Fruit fly (Drosophila melanogaster): ENCODE data around the gene CG12692.

dm6 chrX:4305980-4306379 is 3.8 kb upstream of the CG12692 start:
- no peak for TF ChIP-seq CG12155 (GFP tag; optimal IDR thresholded peaks at IDR 0.05)
- no peak for TF ChIP-seq CoRest (tag; optimal IDR thresholded peaks at IDR 0.05)
- TF ChIP-seq sqz (GFP tag; optimal IDR thresholded peaks at IDR 0.05): no peak
- no peak for TF ChIP-seq Stat92E (GFP tag; optimal IDR thresholded peaks at IDR 0.05)
- TF ChIP-seq CG7928 (GFP tag; optimal IDR thresholded peaks at IDR 0.05): no peak
- no peak for TF ChIP-seq CG31388 (GFP tag; optimal IDR thresholded peaks at IDR 0.05)
- no peak for TF ChIP-seq seq (GFP tag; IDR thresholded peaks at IDR 0.05)
- no peak for TF ChIP-seq CG11093 (GFP tag; IDR thresholded peaks at IDR 0.05)
- TF ChIP-seq slbo (GFP tag; IDR thresholded peaks at IDR 0.05): no peak
